Fruit fly (Drosophila melanogaster): ENCODE data around the gene spdi.
A peak's percentile ranks its signal among the peaks of the same experiment; 100 is the strongest.

Gene spdi

DNA sequence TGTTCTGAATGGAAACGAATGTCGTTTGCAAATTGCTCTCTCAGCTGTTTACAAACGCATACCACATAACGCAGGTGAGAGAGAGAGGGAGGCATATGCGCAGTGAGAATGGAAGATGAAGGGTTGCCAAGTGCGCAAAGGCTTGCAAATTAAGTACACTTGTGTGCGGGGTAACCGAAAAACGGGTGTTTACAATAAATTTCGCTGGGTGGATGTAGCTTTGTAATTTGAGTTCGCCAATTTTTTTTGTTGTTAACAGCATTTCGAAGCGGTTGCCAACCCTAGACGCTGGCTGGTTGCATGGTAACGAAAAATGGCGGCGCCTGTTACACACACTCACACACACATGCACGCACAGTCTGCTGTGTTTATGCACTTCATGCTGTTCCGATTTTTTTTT lies 35.0 kb upstream of the spdi start (continued):
- peak; percentile 93 for TF ChIP-seq HmgD (GFP tag; optimal IDR thresholded peaks at IDR 0.05)
- TF ChIP-seq Hmx (GFP tag; optimal IDR thresholded peaks at IDR 0.05) = peak; percentile 54
- peak; percentile 75; the same call in 1 of the 4 replicates for TF ChIP-seq chinmo (GFP tag; IDR thresholded peaks at IDR 0.05; ENCODE audit: partially characterized antibody)
- peak; percentile 96 for TF ChIP-seq nom (GFP tag; optimal IDR thresholded peaks at IDR 0.05)
- peak; percentile 86 for TF ChIP-seq klu (GFP tag; IDR thresholded peaks at IDR 0.05)
- peak; percentile 93 for TF ChIP-seq jumu (GFP tag; optimal IDR thresholded peaks at IDR 0.05)
- peak; percentile 97 for TF ChIP-seq CG13424 (tag; optimal IDR thresholded peaks at IDR 0.05)
- TF ChIP-seq CG12219 (GFP tag; optimal IDR thresholded peaks at IDR 0.05) = peak; percentile 94
- peak; percentile 88 for TF ChIP-seq CG11085 (GFP tag; IDR thresholded peaks at IDR 0.05)
- peak; percentile 97 for TF ChIP-seq ara (GFP tag; IDR thresholded peaks at IDR 0.05)
- TF ChIP-seq NFAT (GFP tag; IDR thresholded peaks at IDR 0.05) = peak; percentile 97
- TF ChIP-seq stc (GFP tag; IDR thresholded peaks at IDR 0.05) = peak; percentile 95
- peak; percentile 95 for TF ChIP-seq dati (GFP tag; IDR thresholded peaks at IDR 0.05)
- TF ChIP-seq fd102C (GFP tag; optimal IDR thresholded peaks at IDR 0.05) = peak; percentile 45
- peak; percentile 30 for TF ChIP-seq stwl (tag; optimal IDR thresholded peaks at IDR 0.05)
- TF ChIP-seq seq (GFP tag; IDR thresholded peaks at IDR 0.05) = peak; percentile 96
- TF ChIP-seq CG7372 (GFP tag; IDR thresholded peaks at IDR 0.05) = peak; percentile 97
- TF ChIP-seq pzg (GFP tag; optimal IDR thresholded peaks at IDR 0.05) = peak; percentile 37
- peak; percentile 74 for TF ChIP-seq CG30020 (tag; optimal IDR thresholded peaks at IDR 0.05)
- TF ChIP-seq eyg (GFP tag; optimal IDR thresholded peaks at IDR 0.05) = peak; percentile 88
- TF ChIP-seq CG12299 (tag; optimal IDR thresholded peaks at IDR 0.05) = peak; percentile 92
- peak; percentile 91 for TF ChIP-seq tup (GFP tag; optimal IDR thresholded peaks at IDR 0.05)
- TF ChIP-seq salm (tag; optimal IDR thresholded peaks at IDR 0.05) = peak; percentile 92
- peak; percentile 71 for TF ChIP-seq Gsc (GFP tag; IDR thresholded peaks at IDR 0.05)
- peak; percentile 82; the same call in 2 of the 3 replicates for TF ChIP-seq C15 (GFP tag; IDR thresholded peaks at IDR 0.05)
- TF ChIP-seq PHDP (tag; optimal IDR thresholded peaks at IDR 0.05) = peak; percentile 96
- peak; percentile 96 for TF ChIP-seq CG18764 (GFP tag; optimal IDR thresholded peaks at IDR 0.05)
- peak; percentile 94 for TF ChIP-seq odd (GFP tag; optimal IDR thresholded peaks at IDR 0.05)
- peak; percentile 95 for TF ChIP-seq B-H1 (GFP tag; IDR thresholded peaks at IDR 0.05)
- peak; percentile 92 for TF ChIP-seq CG12942 (GFP tag; optimal IDR thresholded peaks at IDR 0.05)
- peak; percentile 86 for TF ChIP-seq gt (GFP tag; IDR thresholded peaks at IDR 0.05)
- peak; percentile 89 for TF ChIP-seq Six4 (GFP tag; optimal IDR thresholded peaks at IDR 0.05)
- TF ChIP-seq E2f1 (GFP tag; IDR thresholded peaks at IDR 0.05) = peak; percentile 96
- peak; percentile 94 for TF ChIP-seq sqz (GFP tag; optimal IDR thresholded peaks at IDR 0.05)
- peak; percentile 96 for TF ChIP-seq CG34376 (GFP tag; optimal IDR thresholded peaks at IDR 0.05)
- TF ChIP-seq Mes4 (GFP tag; optimal IDR thresholded peaks at IDR 0.05) = peak; percentile 93
- no peak for TF ChIP-seq h (optimal IDR thresholded peaks at IDR 0.05)
- peak; percentile 95 for TF ChIP-seq ase (GFP tag; IDR thresholded peaks at IDR 0.05)
- peak; percentile 94 for TF ChIP-seq danr (GFP tag; IDR thresholded peaks at IDR 0.05)
- TF ChIP-seq zf30C (GFP tag; optimal IDR thresholded peaks at IDR 0.05) = peak; percentile 35
- peak in 1 of 3 experiments; percentile 83 for TF ChIP-seq lola (GFP tag; optimal IDR thresholded peaks at IDR 0.05)
- TF ChIP-seq CG4404 (GFP tag; IDR thresholded peaks at IDR 0.05) = peak; percentile 89
- peak; percentile 94 for TF ChIP-seq mam (GFP tag; optimal IDR thresholded peaks at IDR 0.05)
- TF ChIP-seq Bteb2 (GFP tag; optimal IDR thresholded peaks at IDR 0.05) = peak; percentile 91
- TF ChIP-seq Ssrp (tag; optimal IDR thresholded peaks at IDR 0.05) = peak; percentile 91
- peak; percentile 94 for TF ChIP-seq CG16863 (GFP tag; optimal IDR thresholded peaks at IDR 0.05)
- TF ChIP-seq corto (GFP tag; optimal IDR thresholded peaks at IDR 0.05) = peak; percentile 90
- peak; percentile 95 for TF ChIP-seq tgo (GFP tag; IDR thresholded peaks at IDR 0.05)
- peak; percentile 91 for TF ChIP-seq fd3F (GFP tag; optimal IDR thresholded peaks at IDR 0.05)
- peak; percentile 96 for TF ChIP-seq rib (GFP tag; IDR thresholded peaks at IDR 0.05)
- TF ChIP-seq CG5180 (GFP tag; optimal IDR thresholded peaks at IDR 0.05) = peak; percentile 89
- peak; percentile 95 for TF ChIP-seq Side (GFP tag; optimal IDR thresholded peaks at IDR 0.05)
